Worm (Caenorhabditis elegans): Measurements from ENCODE around the gene nmur-2.

- TF ChIP-seq ceh-44 (GFP tag; IDR thresholded peaks at IDR 0.05) (no peak), cey-2 (tag; optimal IDR thresholded peaks at IDR 0.05; ENCODE audit: borderline replicate concordance, insufficient read depth) (no peak), nhr-28 (tag; optimal IDR thresholded peaks at IDR 0.05) (no peak), ceh-82 (tag; optimal IDR thresholded peaks at IDR 0.05) (no peak), daf-19 (GFP tag; conservative IDR thresholded peaks at IDR 0.05) (no peak), pqm-1 (tag; optimal IDR thresholded peaks at IDR 0.05) (no peak), lin-39 (tag; optimal IDR thresholded peaks at IDR 0.05) (no peak), unc-62 (GFP tag; optimal IDR thresholded peaks at IDR 0.05 in 1 of 2) (peak in 1 of 2 experiments; percentile 93), unc-62 (tag; optimal IDR thresholded peaks at IDR 0.05) (no peak), fkh-10 (GFP tag; optimal IDR thresholded peaks at IDR 0.05) (no peak), mep-1 (tag; optimal IDR thresholded peaks at IDR 0.05) (no peak), aly-2 (tag; optimal IDR thresholded peaks at IDR 0.05) (no peak), fos-1 (tag; optimal IDR thresholded peaks at IDR 0.05) (no peak), dmd-9 (GFP tag; IDR thresholded peaks at IDR 0.05) (no peak), Y105C5A.15 (GFP tag; IDR thresholded peaks at IDR 0.05) (no peak)
These were observed 19.4 kb downstream of the nmur-2 start for ce11 chrII:105327-105882.

Measured in whole organism, L4 larva.